Fruit fly (Drosophila melanogaster): Measurements from ENCODE around the gene Jon25Bii.

Jon25Bii gene

dm6 chr2L:4945300-4945699, 7.6 kb downstream of the Jon25Bii start, which contains the start of the genes mRpL24 and betaggt-I (continued):
- TF ChIP-seq chm (GFP tag; IDR thresholded peaks at IDR 0.05) (peak; percentile 94), CG32772 (GFP tag; IDR thresholded peaks at IDR 0.05) (peak; percentile 96), knrl (GFP tag; IDR thresholded peaks at IDR 0.05; ENCODE audit: partially characterized antibody) (no peak; the same call in 2 of the 3 replicates), CG13894 (tag; optimal IDR thresholded peaks at IDR 0.05) (peak; percentile 96), cad (GFP tag; optimal IDR thresholded peaks at IDR 0.05) (no peak), CG14014 (GFP tag; IDR thresholded peaks at IDR 0.05) (peak; percentile 96), Rfx (GFP tag; IDR thresholded peaks at IDR 0.05) (peak; percentile 98), Hand (GFP tag; optimal IDR thresholded peaks at IDR 0.05) (peak; percentile 77), CG15073 (GFP tag; optimal IDR thresholded peaks at IDR 0.05) (peak; percentile 71), toy (GFP tag; IDR thresholded peaks at IDR 0.05) (peak; percentile 88), CG14965 (GFP tag; optimal IDR thresholded peaks at IDR 0.05; ENCODE audit: borderline replicate concordance) (no peak), CG17802 (tag; optimal IDR thresholded peaks at IDR 0.05) (peak; percentile 84), tio (GFP tag; optimal IDR thresholded peaks at IDR 0.05) (peak; percentile 91), usp (GFP tag; optimal IDR thresholded peaks at IDR 0.05) (no peak), gfzf (GFP tag; optimal IDR thresholded peaks at IDR 0.05) (no peak), Bteb2 (GFP tag; optimal IDR thresholded peaks at IDR 0.05) (peak; percentile 92), CG9932 (GFP tag; IDR thresholded peaks at IDR 0.05) (peak; percentile 97), CG16813 (GFP tag; IDR thresholded peaks at IDR 0.05; ENCODE audit: partially characterized antibody) (no peak), CG2116 (GFP tag; optimal IDR thresholded peaks at IDR 0.05) (peak; percentile 85), CG1024 (GFP tag; IDR thresholded peaks at IDR 0.05) (peak; percentile 91), CG10462 (GFP tag; optimal IDR thresholded peaks at IDR 0.05) (peak; percentile 91), dan (GFP tag; IDR thresholded peaks at IDR 0.05) (peak; percentile 33; the same call in 1 of the 2 replicates), z (GFP tag; IDR thresholded peaks at IDR 0.05) (peak; percentile 65; the same call in 2 of the 3 replicates), CG8281 (tag; optimal IDR thresholded peaks at IDR 0.05) (peak; percentile 87), Mad (GFP tag; optimal IDR thresholded peaks at IDR 0.05) (peak; percentile 90), trh (GFP tag; optimal IDR thresholded peaks at IDR 0.05) (peak; percentile 89), CG9876 (GFP tag; optimal IDR thresholded peaks at IDR 0.05) (peak; percentile 71), Doc3 (GFP tag; IDR thresholded peaks at IDR 0.05; ENCODE audit: partially characterized antibody) (no peak), onecut (GFP tag; IDR thresholded peaks at IDR 0.05) (peak; percentile 89), Lim3 (GFP tag; IDR thresholded peaks at IDR 0.05) (peak; percentile 75; the same call in 1 of the 2 replicates), CG3995 (GFP tag; optimal IDR thresholded peaks at IDR 0.05) (peak; percentile 70), CG3726 (GFP tag; IDR thresholded peaks at IDR 0.05) (peak; percentile 88), Optix (GFP tag; IDR thresholded peaks at IDR 0.05) (peak; percentile 79), CG12942 (GFP tag; optimal IDR thresholded peaks at IDR 0.05) (peak; percentile 95), CTCF (GFP tag; optimal IDR thresholded peaks at IDR 0.05) (no peak)

dm6 chr2L:4942257-4942792, 10.6 kb downstream of the Jon25Bii start, which contains the start of gene synr:
synr (plus strand) TSS chr2L:4942742.
- TF ChIP-seq cas (GFP tag; IDR thresholded peaks at IDR 0.05) (no peak), CG6813 (GFP tag; optimal IDR thresholded peaks at IDR 0.05) (no peak), CG15514 (GFP tag; optimal IDR thresholded peaks at IDR 0.05) (peak; percentile 7), MBD-R2 (GFP tag; IDR thresholded peaks at IDR 0.05) (no peak), sens (GFP tag) (peak; percentile 59), Med (GFP tag) (peak; percentile 13), tx (GFP tag; optimal IDR thresholded peaks at IDR 0.05) (no peak), CG2120 (GFP tag; optimal IDR thresholded peaks at IDR 0.05) (peak; percentile 32), sima (GFP tag; optimal IDR thresholded peaks at IDR 0.05) (no peak), CG12744 (GFP tag; optimal IDR thresholded peaks at IDR 0.05) (no peak), lab (GFP tag; optimal IDR thresholded peaks at IDR 0.05) (peak; percentile 57), CG18599 (GFP tag; optimal IDR thresholded peaks at IDR 0.05) (peak; percentile 44), CG11723 (GFP tag; optimal IDR thresholded peaks at IDR 0.05) (no peak), ems (GFP tag; optimal IDR thresholded peaks at IDR 0.05) (no peak), wdn (GFP tag; IDR thresholded peaks at IDR 0.05) (0 out of 2 replicates have a peak, but pooled peaks have one; percentile 11)

Measured in whole organism, embryonic.